Fruit fly (Drosophila melanogaster): ENCODE measurements around the gene CG5555.

The CG5555 gene

dm6 chr3R:19152835-19153234, 27.5 kb downstream of the CG5555 start (continued):
- TF ChIP-seq dsx (GFP tag; optimal IDR thresholded peaks at IDR 0.05; ENCODE audit: poor library complexity, severe bottlenecking), result no peak
- TF ChIP-seq vri (GFP tag; optimal IDR thresholded peaks at IDR 0.05), result no peak
- TF ChIP-seq Eip93F (GFP tag; optimal IDR thresholded peaks at IDR 0.05), result no peak
- no peak for TF ChIP-seq acj6 (GFP tag; optimal IDR thresholded peaks at IDR 0.05)
- no peak for TF ChIP-seq CG6792 (GFP tag; optimal IDR thresholded peaks at IDR 0.05)
- no peak for TF ChIP-seq ss (GFP tag; optimal IDR thresholded peaks at IDR 0.05)
- peak; percentile 23 for TF ChIP-seq topi (GFP tag; optimal IDR thresholded peaks at IDR 0.05)
- TF ChIP-seq CG11762 (GFP tag; optimal IDR thresholded peaks at IDR 0.05; ENCODE audit: insufficient read depth), result no peak
- TF ChIP-seq dac (GFP tag; optimal IDR thresholded peaks at IDR 0.05), result no peak
- TF ChIP-seq pdm3 (GFP tag; optimal IDR thresholded peaks at IDR 0.05), result no peak
- TF ChIP-seq lz (GFP tag; optimal IDR thresholded peaks at IDR 0.05), result no peak
- TF ChIP-seq Hr39 (GFP tag; optimal IDR thresholded peaks at IDR 0.05), result peak; percentile 21
- no peak for TF ChIP-seq Sox15 (GFP tag; optimal IDR thresholded peaks at IDR 0.05)
- no peak for TF ChIP-seq spab (GFP tag; optimal IDR thresholded peaks at IDR 0.05)
- no peak for TF ChIP-seq cyc (GFP tag; optimal IDR thresholded peaks at IDR 0.05)
- TF ChIP-seq CG16779 (tag; optimal IDR thresholded peaks at IDR 0.05), result no peak
- peak; percentile 13 for TF ChIP-seq CG10669 (GFP tag; optimal IDR thresholded peaks at IDR 0.05)
- TF ChIP-seq CG1621 (tag; optimal IDR thresholded peaks at IDR 0.05), result peak; percentile 2
- no peak for TF ChIP-seq CG10631 (GFP tag; optimal IDR thresholded peaks at IDR 0.05)
- no peak for TF ChIP-seq CG8319 (GFP tag; optimal IDR thresholded peaks at IDR 0.05)
- no peak for TF ChIP-seq fkh (GFP tag; optimal IDR thresholded peaks at IDR 0.05)

dm6 chr3R:19151848-19152787, 28.2 kb downstream of the CG5555 start:
- TF ChIP-seq eg (GFP tag; IDR thresholded peaks at IDR 0.05) (peak; percentile 70), CG8119 (GFP tag; IDR thresholded peaks at IDR 0.05) (peak; percentile 44; the same call in 2 of the 3 replicates), cyc (GFP tag; optimal IDR thresholded peaks at IDR 0.05) (no peak), CG11294 (GFP tag; IDR thresholded peaks at IDR 0.05) (0 out of 2 replicates have a peak, but pooled peaks have one; percentile 14), fd85E (GFP tag; optimal IDR thresholded peaks at IDR 0.05) (no peak), Eip78C (GFP tag) (peak; percentile 45), CG6276 (GFP tag; optimal IDR thresholded peaks at IDR 0.05) (no peak), CG15336 (GFP tag; IDR thresholded peaks at IDR 0.05) (peak; percentile 52), CG7368 (GFP tag; optimal IDR thresholded peaks at IDR 0.05) (no peak), CG8632 (GFP tag; optimal IDR thresholded peaks at IDR 0.05) (peak; percentile 6), CG6163 (GFP tag; IDR thresholded peaks at IDR 0.05) (peak; percentile 45; the same call in 1 of the 3 replicates), CG32006 (GFP tag; optimal IDR thresholded peaks at IDR 0.05) (peak; percentile 30), achi (GFP tag; optimal IDR thresholded peaks at IDR 0.05) (peak; percentile 34), CG11762 (GFP tag; optimal IDR thresholded peaks at IDR 0.05; ENCODE audit: insufficient read depth) (no peak), fkh (GFP tag; optimal IDR thresholded peaks at IDR 0.05) (peak; percentile 15), Blimp-1 (GFP tag; optimal IDR thresholded peaks at IDR 0.05) (no peak), CG6808 (GFP tag; optimal IDR thresholded peaks at IDR 0.05) (no peak), CG10631 (GFP tag; optimal IDR thresholded peaks at IDR 0.05) (peak; percentile 16), Gug (GFP tag; IDR thresholded peaks at IDR 0.05) (no peak), Smox (GFP tag; optimal IDR thresholded peaks at IDR 0.05) (peak; percentile 7), CG31627 (GFP tag; optimal IDR thresholded peaks at IDR 0.05) (no peak), Met (GFP tag; optimal IDR thresholded peaks at IDR 0.05) (peak; percentile 8), net (GFP tag; optimal IDR thresholded peaks at IDR 0.05) (peak; percentile 18), OdsH (GFP tag; optimal IDR thresholded peaks at IDR 0.05) (peak; percentile 14), Ets96B (tag; optimal IDR thresholded peaks at IDR 0.05) (no peak), svp (GFP tag) (peak; percentile 82), acj6 (GFP tag; optimal IDR thresholded peaks at IDR 0.05) (no peak), CG9139 (GFP tag; optimal IDR thresholded peaks at IDR 0.05) (no peak)
